Fruit fly (Drosophila melanogaster): ENCODE measurements around the gene Arglu1.

DNA sequence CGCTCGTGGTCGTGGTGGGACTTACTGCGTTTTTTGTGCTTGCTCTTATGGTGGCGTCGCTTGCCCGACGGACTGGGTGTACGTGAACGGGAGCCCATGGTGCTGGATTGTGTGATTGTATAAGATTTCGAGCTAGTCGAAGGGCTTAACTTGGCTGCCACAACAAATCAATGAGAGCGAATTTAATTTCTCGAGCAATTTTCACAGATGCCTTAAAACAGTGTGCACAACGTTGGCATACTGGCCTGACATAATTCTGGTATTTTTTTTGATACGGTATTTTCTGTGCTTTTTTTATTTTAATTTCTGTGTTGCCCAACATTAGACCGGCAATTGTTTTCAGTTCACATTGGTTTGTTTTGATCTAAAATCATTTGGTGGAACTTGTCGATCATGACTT, at the start of gene Arglu1:
- TF ChIP-seq CG32006 (GFP tag; optimal IDR thresholded peaks at IDR 0.05): no peak
- no peak for TF ChIP-seq dac (GFP tag; optimal IDR thresholded peaks at IDR 0.05)
- TF ChIP-seq CG11902 (GFP tag; optimal IDR thresholded peaks at IDR 0.05): no peak
- no peak for TF ChIP-seq CG6792 (GFP tag; optimal IDR thresholded peaks at IDR 0.05)
- TF ChIP-seq CG3919 (GFP tag; optimal IDR thresholded peaks at IDR 0.05): no peak
- TF ChIP-seq CG6276 (GFP tag; optimal IDR thresholded peaks at IDR 0.05): no peak
